Worm (Caenorhabditis elegans) whole organism, L2 larva: ENCODE measurements around the gene prp-3.

Source experiments
- ama-1 ChIP-seq: fragments of 150-350 bp; optimal IDR thresholded peaks from 2 replicates; lab custom pipeline; 2018; ENCODE audit warnings: inconsistent platforms
- ztf-4 ChIP-seq: fragments of 150-350 bp; optimal IDR thresholded peaks from 2 replicates; lab custom pipeline; 2014; ENCODE audit warnings: missing biosample characterization, missing genetic modification characterization

DNA sequence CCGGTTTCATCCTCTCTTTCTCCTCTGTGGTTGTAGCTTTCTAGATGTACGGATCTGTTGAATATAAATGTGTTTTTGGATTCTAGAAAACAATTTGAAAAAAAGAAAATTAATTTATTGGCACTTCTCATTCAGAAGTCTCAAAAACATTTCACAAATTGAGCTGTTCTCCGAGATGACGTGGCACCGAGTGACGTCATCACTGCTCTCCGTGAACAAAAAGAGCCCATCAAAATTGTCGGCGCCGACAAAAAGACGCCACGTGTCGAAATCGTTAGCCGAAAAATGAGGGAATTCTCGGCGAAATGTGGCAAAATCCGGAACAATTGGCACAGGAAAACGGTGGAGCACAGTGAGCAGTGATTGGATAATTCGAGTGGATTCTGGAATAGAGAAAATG, 6.1 kb downstream of the prp-3 start:
- no peak for TF ChIP-seq ztf-4 (tag; lab: Kevin White, UChicago)
- no peak for TF ChIP-seq ama-1 (lab: Kevin White, UChicago)
